Fruit fly (Drosophila melanogaster) S2 (cell line): ENCODE results near the gene CG32260.

ENCODE experiments used
- CG8478 ChIP-seq: fragments of >200 bp; optimal IDR thresholded peaks from 2 replicates; lab custom pipeline; 2018
- CTCF ChIP-seq, 2 experiments: fragments of >200 bp; optimal IDR thresholded peaks; 2 replicates each; lab custom pipeline; 2018

DNA sequence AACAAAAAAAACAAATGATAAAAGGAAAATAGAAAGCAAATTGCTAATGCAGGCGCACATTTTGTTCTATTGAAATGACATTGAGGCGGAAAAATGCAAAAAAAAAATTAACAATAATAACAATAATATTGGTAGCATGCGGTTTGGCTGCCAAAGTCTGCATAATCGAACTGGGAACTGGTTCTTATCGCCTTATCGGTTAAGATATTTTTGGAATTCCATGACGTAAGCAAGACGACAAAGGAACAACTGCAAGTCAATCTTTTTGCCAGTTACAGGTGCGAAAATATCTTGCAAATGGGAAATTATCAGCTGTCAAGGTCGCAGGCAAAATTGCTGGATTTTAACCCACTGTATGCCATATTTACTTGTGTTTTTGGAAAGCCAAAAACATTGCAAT, 9.6 kb upstream of the CG32260 start:
- TF ChIP-seq CTCF (optimal IDR thresholded peaks at IDR 0.05; lab: Kevin White, UChicago) (no peak), CG8478 (no peak)
